ENCODE assay signal across 1 fruit fly cellular context in the genomic region with DNA sequence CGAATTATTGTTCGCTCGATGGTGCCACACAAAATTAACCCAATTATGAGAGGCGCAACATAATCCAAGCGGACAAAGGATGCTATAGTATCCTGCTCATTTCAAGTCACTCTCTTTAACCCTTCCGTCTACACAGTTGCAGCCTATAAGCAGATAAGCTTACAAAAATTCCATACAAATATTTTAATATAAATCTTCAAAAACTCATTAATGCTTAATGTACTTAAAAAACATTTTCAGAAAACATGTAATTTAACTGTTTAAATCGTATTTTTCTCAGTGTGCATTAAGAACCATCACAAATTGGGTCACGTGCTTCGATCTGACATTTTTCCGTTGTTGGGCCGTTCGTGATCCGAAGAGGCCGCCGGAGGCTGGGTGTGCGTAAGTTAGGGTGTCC.
TF ChIP-seq lines count a peak whose summit lies in the region.

No protein-coding gene starts in this region.

TF ChIP-seq in whole organism, prepupa, 60 proteins besides CTCF, POLR2A, EP300 and RAD21 (continued from another document):
- TF ChIP-seq Eip93F (GFP tag; optimal IDR thresholded peaks at IDR 0.05; lab: Kevin White, UChicago) (peak; percentile 60), CG8632 (GFP tag; optimal IDR thresholded peaks at IDR 0.05; lab: Kevin White, UChicago) (peak; percentile 63), CG10631 (GFP tag; optimal IDR thresholded peaks at IDR 0.05; lab: Kevin White, UChicago) (peak; percentile 25), vri (GFP tag; optimal IDR thresholded peaks at IDR 0.05; lab: Kevin White, UChicago) (peak; percentile 28), CG10669 (GFP tag; optimal IDR thresholded peaks at IDR 0.05; lab: Kevin White, UChicago) (peak; percentile 31), CG6276 (GFP tag; optimal IDR thresholded peaks at IDR 0.05; lab: Kevin White, UChicago) (no peak), esn (GFP tag; optimal IDR thresholded peaks at IDR 0.05; lab: Kevin White, UChicago) (peak; percentile 86), CG16779 (tag; optimal IDR thresholded peaks at IDR 0.05; lab: Kevin White, UChicago) (no peak), CG6792 (GFP tag; optimal IDR thresholded peaks at IDR 0.05; lab: Kevin White, UChicago) (peak; percentile 63), CG11902 (GFP tag; optimal IDR thresholded peaks at IDR 0.05; lab: Kevin White, UChicago) (peak; percentile 19), pdm3 (GFP tag; optimal IDR thresholded peaks at IDR 0.05; lab: Kevin White, UChicago) (peak; percentile 67), Gug (GFP tag; IDR thresholded peaks at IDR 0.05; lab: Robert Waterston, UW) (no peak), Ets21C (GFP tag; optimal IDR thresholded peaks at IDR 0.05; lab: Kevin White, UChicago) (peak; percentile 58), CG8319 (GFP tag; optimal IDR thresholded peaks at IDR 0.05; lab: Kevin White, UChicago) (peak; percentile 27), cyc (GFP tag; optimal IDR thresholded peaks at IDR 0.05; lab: Kevin White, UChicago) (peak; percentile 74), CG3919 (GFP tag; optimal IDR thresholded peaks at IDR 0.05; lab: Kevin White, UChicago) (peak; percentile 60), CG6163 (GFP tag; IDR thresholded peaks at IDR 0.05; lab: Robert Waterston, UW) (no peak; the same call in 2 of the 3 replicates), CG34406 (GFP tag; optimal IDR thresholded peaks at IDR 0.05; lab: Kevin White, UChicago) (peak; percentile 66), OdsH (GFP tag; optimal IDR thresholded peaks at IDR 0.05; lab: Kevin White, UChicago) (peak; percentile 61), lz (GFP tag; optimal IDR thresholded peaks at IDR 0.05; lab: Kevin White, UChicago) (peak; percentile 73), CG15336 (GFP tag; IDR thresholded peaks at IDR 0.05; lab: Robert Waterston, UW) (no peak), svp (GFP tag; lab: Kevin White, UChicago) (peak; percentile 91), CG31627 (GFP tag; optimal IDR thresholded peaks at IDR 0.05; lab: Kevin White, UChicago) (peak; percentile 72), Sox102F (GFP tag; optimal IDR thresholded peaks at IDR 0.05; lab: Kevin White, UChicago) (peak; percentile 79), CG3032 (tag; optimal IDR thresholded peaks at IDR 0.05; lab: Kevin White, UChicago) (peak; percentile 38), fd85E (GFP tag; optimal IDR thresholded peaks at IDR 0.05; lab: Kevin White, UChicago) (peak; percentile 10), dac (GFP tag; optimal IDR thresholded peaks at IDR 0.05; lab: Kevin White, UChicago) (no peak), fkh (GFP tag; optimal IDR thresholded peaks at IDR 0.05; lab: Kevin White, UChicago) (no peak), Ets96B (tag; optimal IDR thresholded peaks at IDR 0.05; lab: Kevin White, UChicago) (peak; percentile 48), CG32006 (GFP tag; optimal IDR thresholded peaks at IDR 0.05; lab: Kevin White, UChicago) (peak; percentile 27), Lpt (GFP tag; optimal IDR thresholded peaks at IDR 0.05; lab: Kevin White, UChicago) (no peak), Eip75B (GFP tag; optimal IDR thresholded peaks at IDR 0.05; lab: Kevin White, UChicago) (peak; percentile 78)
